Worm (Caenorhabditis elegans): ENCODE data around the gene ptr-24.

- no peak for TF ChIP-seq hmg-11 (tag; optimal IDR thresholded peaks at IDR 0.05)
- TF ChIP-seq snpc-4 (tag; optimal IDR thresholded peaks at IDR 0.05), result no peak
- no peak for TF ChIP-seq nhr-11 (tag; optimal IDR thresholded peaks at IDR 0.05)
- no peak for TF ChIP-seq tbx-2 (tag; optimal IDR thresholded peaks at IDR 0.05)
Measured at ce11 chrX:13384743-13385142, 46.9 kb downstream of the ptr-24 start.
